Fruit fly (Drosophila melanogaster) whole organism, embryonic: Measurements from ENCODE around the gene CG31886.

Experiments
- Abd-B ChIP-seq: fragments of 200-800 bp; sonication (Bioruptor generic); optimal IDR thresholded peaks from 2 replicates; lab custom pipeline; 2018; ENCODE audit warnings: missing biosample characterization, mild to moderate bottlenecking, missing genetic modification characterization, moderate library complexity
- Ada2b ChIP-seq: fragments of 200-800 bp; sonication (Bioruptor generic); IDR thresholded peaks from 2 replicates; pipeline ENCODE4 v1.3.6; 2022; ENCODE audit warnings: missing biosample characterization, missing genetic modification characterization
- Atf-2 ChIP-seq: fragments of 200-800 bp; sonication (Bioruptor generic); optimal IDR thresholded peaks from 2 replicates; lab custom pipeline; 2016; ENCODE audit warnings: missing biosample characterization, missing genetic modification characterization
- CG10147 ChIP-seq: fragments of 200-800 bp; sonication (Bioruptor generic); optimal IDR thresholded peaks from 2 replicates; lab custom pipeline; 2019; ENCODE audit warnings: missing biosample characterization, mild to moderate bottlenecking, missing genetic modification characterization, moderate library complexity
- CG10462 ChIP-seq: fragments of 200-800 bp; sonication (Bioruptor generic); optimal IDR thresholded peaks from 2 replicates; lab custom pipeline; 2016; ENCODE audit warnings: missing biosample characterization, missing genetic modification characterization
- CG10654 ChIP-seq: fragments of 200-800 bp; sonication (Bioruptor generic); optimal IDR thresholded peaks from 2 replicates; lab custom pipeline; 2016; ENCODE audit warnings: missing biosample characterization, missing genetic modification characterization
- CG11093 ChIP-seq: fragments of 200-800 bp; sonication (Bioruptor generic); IDR thresholded peaks from 3 replicates; pipeline ENCODE4 v1.3.6; 2022; ENCODE audit warnings: missing biosample characterization, missing genetic modification characterization
- CG11456 ChIP-seq: fragments of 200-800 bp; sonication (Bioruptor generic); IDR thresholded peaks from 3 replicates; pipeline ENCODE4 v1.3.6; 2022; ENCODE audit warnings: missing biosample characterization, missing genetic modification characterization
- CG12744 ChIP-seq: fragments of 200-800 bp; sonication (Bioruptor generic); optimal IDR thresholded peaks from 2 replicates; lab custom pipeline; 2016; ENCODE audit warnings: missing biosample characterization, missing genetic modification characterization
- CG13424 ChIP-seq: fragments of 200-800 bp; sonication (Bioruptor generic); optimal IDR thresholded peaks from 2 replicates; lab custom pipeline; 2019; ENCODE audit warnings: missing biosample characterization, mild to moderate bottlenecking, missing genetic modification characterization, moderate library complexity
- CG17186 ChIP-seq: fragments of 200-800 bp; sonication (Bioruptor generic); optimal IDR thresholded peaks from 3 replicates; lab custom pipeline; 2017; ENCODE audit warnings: missing biosample characterization, missing genetic modification reagents, missing genetic modification characterization
- CG2120 ChIP-seq: fragments of 200-800 bp; sonication (Bioruptor generic); optimal IDR thresholded peaks from 3 replicates; lab custom pipeline; 2016; ENCODE audit warnings: missing biosample characterization, missing genetic modification characterization
- CG32767 ChIP-seq: fragments of 200-800 bp; sonication (Bioruptor generic); IDR thresholded peaks from 2 replicates; pipeline ENCODE4 v1.3.6; 2022; ENCODE audit warnings: missing biosample characterization, missing genetic modification characterization
- CG33213 ChIP-seq: fragments of 200-800 bp; sonication (Bioruptor generic); optimal IDR thresholded peaks from 3 replicates; lab custom pipeline; 2016; ENCODE audit warnings: missing biosample characterization, missing genetic modification characterization
- CG34422 ChIP-seq: fragments of 200-800 bp; sonication (Bioruptor generic); IDR thresholded peaks from 3 replicates; pipeline ENCODE4 v1.3.6; 2022; ENCODE audit warnings: missing biosample characterization, missing genetic modification characterization
- CG4820 ChIP-seq: fragments of 200-800 bp; sonication (Bioruptor generic); optimal IDR thresholded peaks from 3 replicates; lab custom pipeline; 2016; ENCODE audit warnings: missing biosample characterization, missing genetic modification characterization
- CG7372 ChIP-seq: fragments of 200-800 bp; sonication (Bioruptor generic); IDR thresholded peaks from 2 replicates; pipeline ENCODE4 v1.3.6; 2022; ENCODE audit warnings: missing biosample characterization, missing genetic modification characterization
- CG7928 ChIP-seq: fragments of 200-800 bp; sonication (Bioruptor generic); optimal IDR thresholded peaks from 2 replicates; lab custom pipeline; 2017; ENCODE audit warnings: missing biosample characterization, mild to moderate bottlenecking, missing genetic modification characterization
- CG7987 ChIP-seq: fragments of 200-800 bp; sonication (Bioruptor generic); optimal IDR thresholded peaks from 2 replicates; lab custom pipeline; 2018; ENCODE audit warnings: missing biosample characterization, mild to moderate bottlenecking, missing genetic modification characterization, moderate library complexity
- CG9727 ChIP-seq: fragments of 200-800 bp; sonication (Bioruptor generic); optimal IDR thresholded peaks from 3 replicates; lab custom pipeline; 2017; ENCODE audit warnings: missing biosample characterization, mild to moderate bottlenecking, missing genetic modification characterization
- Dbx ChIP-seq: fragments of 200-800 bp; sonication (Bioruptor generic); IDR thresholded peaks from 3 replicates; pipeline ENCODE4 v1.3.6; 2022; ENCODE audit warnings: missing biosample characterization, missing genetic modification characterization
- Ets65A ChIP-seq: fragments of 200-800 bp; sonication (Bioruptor generic); peaks from one replicate; lab custom pipeline; 2016; ENCODE audit warnings: missing biosample characterization, missing genetic modification characterization
- Ets97D ChIP-seq: fragments of 200-800 bp; sonication (Bioruptor generic); optimal IDR thresholded peaks from 3 replicates; lab custom pipeline; 2016; ENCODE audit warnings: missing biosample characterization, missing genetic modification characterization
- Hr3 ChIP-seq: fragments of 200-800 bp; sonication (Bioruptor generic); optimal IDR thresholded peaks from 3 replicates; lab custom pipeline; 2016; ENCODE audit warnings: missing biosample characterization, missing genetic modification characterization
- Mrtf ChIP-seq: fragments of 200-800 bp; sonication (Bioruptor generic); IDR thresholded peaks from 3 replicates; pipeline ENCODE4 v1.3.6; 2022; ENCODE audit warnings: missing biosample characterization, missing genetic modification characterization
- Poxn ChIP-seq: fragments of 200-800 bp; sonication (Bioruptor generic); IDR thresholded peaks from 2 replicates; pipeline ENCODE4 v1.3.6; 2022; ENCODE audit warnings: missing biosample characterization, missing genetic modification characterization
- Scr ChIP-seq: fragments of 200-800 bp; sonication (Bioruptor generic); IDR thresholded peaks from 2 replicates; pipeline ENCODE4 v1.3.6; 2022; ENCODE audit warnings: missing biosample characterization, missing genetic modification characterization; ENCODE audit not compliant: partially characterized antibody
- Spps ChIP-seq: fragments of 200-800 bp; sonication (Bioruptor generic); optimal IDR thresholded peaks from 2 replicates; lab custom pipeline; 2018; ENCODE audit warnings: missing biosample characterization, mild to moderate bottlenecking, missing genetic modification characterization
- Ssrp ChIP-seq: fragments of 200-800 bp; sonication (Bioruptor generic); optimal IDR thresholded peaks from 2 replicates; lab custom pipeline; 2018; ENCODE audit warnings: missing biosample characterization, mild to moderate bottlenecking, missing genetic modification characterization, moderate library complexity
- aop ChIP-seq: fragments of 200-800 bp; sonication (Bioruptor generic); IDR thresholded peaks from 2 replicates; pipeline ENCODE4 v1.3.6; 2022; ENCODE audit warnings: missing biosample characterization, missing genetic modification characterization
- ase ChIP-seq: fragments of 200-800 bp; sonication (Bioruptor generic); IDR thresholded peaks from 3 replicates; pipeline ENCODE4 v1.3.6; 2022; ENCODE audit warnings: missing biosample characterization, missing genetic modification characterization
- az2 ChIP-seq: fragments of 200-800 bp; sonication (Bioruptor generic); optimal IDR thresholded peaks from 3 replicates; lab custom pipeline; 2016; ENCODE audit warnings: missing biosample characterization, missing genetic modification characterization
- cad ChIP-seq: fragments of >200 bp; optimal IDR thresholded peaks from 2 replicates; lab custom pipeline; 2017; ENCODE audit warnings: missing biosample characterization, missing genetic modification characterization
- dati ChIP-seq: fragments of 200-800 bp; sonication (Bioruptor generic); IDR thresholded peaks from 2 replicates; pipeline ENCODE4 v1.3.6; 2022; ENCODE audit warnings: missing biosample characterization, missing genetic modification characterization
- dimm ChIP-seq: fragments of 200-800 bp; sonication (Bioruptor generic); IDR thresholded peaks from 2 replicates; pipeline ENCODE4 v1.3.6; 2022; ENCODE audit warnings: missing biosample characterization, missing genetic modification characterization
- dysf ChIP-seq: fragments of 200-800 bp; sonication (Bioruptor generic); IDR thresholded peaks from 3 replicates; pipeline ENCODE4 v1.3.6; 2022; ENCODE audit warnings: missing biosample characterization, missing genetic modification characterization
- emc ChIP-seq: fragments of 200-800 bp; sonication (Bioruptor generic); optimal IDR thresholded peaks from 2 replicates; lab custom pipeline; 2016; ENCODE audit warnings: missing biosample characterization, missing genetic modification characterization
- lab ChIP-seq: fragments of 200-800 bp; sonication (Bioruptor generic); optimal IDR thresholded peaks from 3 replicates; lab custom pipeline; 2017; ENCODE audit warnings: missing biosample characterization, missing genetic modification characterization, mild to moderate bottlenecking, moderate library complexity, missing genetic modification reagents
- nom ChIP-seq: fragments of 200-800 bp; sonication (Bioruptor generic); optimal IDR thresholded peaks from 2 replicates; lab custom pipeline; 2017; ENCODE audit warnings: missing biosample characterization, missing genetic modification characterization, mild to moderate bottlenecking, moderate library complexity, missing genetic modification reagents
- odd ChIP-seq: fragments of 200-800 bp; sonication (Bioruptor generic); optimal IDR thresholded peaks from 2 replicates; lab custom pipeline; 2017; ENCODE audit warnings: missing biosample characterization, mild to moderate bottlenecking, missing genetic modification characterization
- org-1 ChIP-seq: fragments of 200-800 bp; sonication (Bioruptor generic); optimal IDR thresholded peaks from 2 replicates; lab custom pipeline; 2017; ENCODE audit warnings: missing biosample characterization, missing genetic modification characterization
- peb ChIP-seq: fragments of 200-800 bp; sonication (Bioruptor generic); IDR thresholded peaks from 2 replicates; pipeline ENCODE4 v1.3.6; 2022; ENCODE audit warnings: missing biosample characterization, missing genetic modification characterization
- repo ChIP-seq: fragments of 200-800 bp; sonication (Bioruptor generic); optimal IDR thresholded peaks from 2 replicates; lab custom pipeline; 2016; ENCODE audit warnings: missing biosample characterization, missing genetic modification characterization
- row ChIP-seq: fragments of 200-800 bp; sonication (Bioruptor generic); IDR thresholded peaks from 3 replicates; pipeline ENCODE4 v1.3.6; 2022; ENCODE audit warnings: missing biosample characterization, missing genetic modification characterization
- sens ChIP-seq: fragments of 200-800 bp; sonication (Bioruptor generic); peaks from one replicate; lab custom pipeline; 2016; ENCODE audit warnings: missing biosample characterization, missing genetic modification characterization
- seq ChIP-seq: fragments of 200-800 bp; sonication (Bioruptor generic); IDR thresholded peaks from 2 replicates; pipeline ENCODE4 v1.3.6; 2022; ENCODE audit warnings: missing biosample characterization, missing genetic modification characterization
- slbo ChIP-seq: fragments of 200-800 bp; sonication (Bioruptor generic); IDR thresholded peaks from 2 replicates; pipeline ENCODE4 v1.3.6; 2022; ENCODE audit warnings: missing biosample characterization, missing genetic modification characterization
- tin ChIP-seq: fragments of 200-800 bp; sonication (Bioruptor generic); optimal IDR thresholded peaks from 3 replicates; lab custom pipeline; 2016; ENCODE audit warnings: missing biosample characterization, missing genetic modification characterization
- tio ChIP-seq: fragments of 200-800 bp; sonication (Bioruptor generic); optimal IDR thresholded peaks from 2 replicates; lab custom pipeline; 2017; ENCODE audit warnings: missing biosample characterization, missing genetic modification characterization, inconsistent platforms
- tx ChIP-seq: fragments of 200-800 bp; sonication (Bioruptor generic); optimal IDR thresholded peaks from 2 replicates; lab custom pipeline; 2016; ENCODE audit warnings: missing biosample characterization, missing genetic modification characterization
- usp ChIP-seq: fragments of >200 bp; optimal IDR thresholded peaks from 2 replicates; lab custom pipeline; 2017; ENCODE audit warnings: missing biosample characterization, missing genetic modification characterization

The CG31886 gene

DNA sequence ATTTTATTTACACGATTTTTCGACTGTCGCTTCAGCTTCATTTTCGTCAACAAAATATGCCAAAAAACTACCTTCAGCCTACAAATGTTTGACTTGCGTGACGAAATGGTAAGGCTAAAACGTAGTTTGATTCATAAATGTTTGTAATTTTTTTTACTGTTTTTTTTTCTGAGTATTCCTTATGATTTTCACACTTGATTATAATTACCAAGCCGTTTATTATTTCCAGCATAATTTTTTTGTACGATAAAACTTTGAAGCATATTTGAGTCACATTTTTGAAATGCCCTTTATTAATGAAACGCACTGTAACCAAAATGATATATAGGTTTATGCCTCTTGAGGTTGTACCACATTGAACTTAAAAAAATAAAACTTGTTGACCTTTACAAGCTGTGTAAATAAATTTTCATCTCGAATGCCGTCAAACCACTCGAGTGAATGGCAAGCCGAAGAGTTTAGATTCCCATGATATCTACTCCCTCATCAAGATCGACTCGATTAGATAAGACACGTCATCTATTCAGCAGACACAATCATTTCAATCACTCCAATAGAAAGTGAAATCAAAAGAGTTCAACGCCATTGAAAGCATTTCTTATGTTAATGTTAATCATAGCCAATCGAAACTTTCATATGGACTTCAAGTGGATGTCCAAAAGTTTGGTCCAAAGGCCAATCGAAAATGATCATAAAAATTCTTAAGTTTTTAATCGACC lies 23.9 kb upstream of the CG31886 start (continued):
- TF ChIP-seq CG17186 (GFP tag; lab: Kevin White, UChicago), result no peak
- no peak for TF ChIP-seq Ets97D (GFP tag; lab: Kevin White, UChicago)
- peak; percentile 68 for TF ChIP-seq slbo (GFP tag; lab: Robert Waterston, UW)
- TF ChIP-seq Mrtf, result peak; percentile 61; the same call in 1 of the 3 replicates
- peak; percentile 28 for TF ChIP-seq org-1 (GFP tag; lab: Kevin White, UChicago)
- TF ChIP-seq dysf (GFP tag; lab: Robert Waterston, UW), result peak; percentile 80
- no peak for TF ChIP-seq CG9727 (GFP tag; lab: Kevin White, UChicago)
- peak; percentile 74 for TF ChIP-seq lab (GFP tag; lab: Kevin White, UChicago)
- TF ChIP-seq tin (GFP tag; lab: Kevin White, UChicago), result peak; percentile 5
- peak; percentile 47; the same call in 1 of the 2 replicates for TF ChIP-seq CG7372 (GFP tag; lab: Robert Waterston, UW)
- no peak for TF ChIP-seq usp (GFP tag; lab: Kevin White, UChicago)
- no peak for TF ChIP-seq emc (GFP tag; lab: Kevin White, UChicago)
- TF ChIP-seq seq, result peak; percentile 32; the same call in 1 of the 2 replicates
- peak; percentile 50 for TF ChIP-seq CG10147
- no peak for TF ChIP-seq dati (GFP tag; lab: Robert Waterston, UW)
- no peak for TF ChIP-seq CG33213 (GFP tag; lab: Kevin White, UChicago)
- peak; percentile 51 for TF ChIP-seq Ets65A (GFP tag; lab: Kevin White, UChicago)
- TF ChIP-seq tio (GFP tag; lab: Kevin White, UChicago), result peak; percentile 26
- TF ChIP-seq CG10654, result peak; percentile 4
- TF ChIP-seq dimm (GFP tag; lab: Robert Waterston, UW), result no peak
- peak; percentile 4 for TF ChIP-seq CG7928 (GFP tag; lab: Kevin White, UChicago)
- peak; percentile 43 for TF ChIP-seq Hr3 (GFP tag; lab: Kevin White, UChicago)
- 0 out of 2 replicates have a peak, but pooled peaks have one; percentile 27 for TF ChIP-seq CG32767 (GFP tag; lab: Robert Waterston, UW)
- no peak for TF ChIP-seq peb (GFP tag; lab: Robert Waterston, UW)
- TF ChIP-seq nom (GFP tag; lab: Kevin White, UChicago), result no peak
- TF ChIP-seq ase (GFP tag; lab: Robert Waterston, UW), result peak; percentile 45; the same call in 1 of the 3 replicates
- TF ChIP-seq aop (GFP tag; lab: Robert Waterston, UW), result no peak
- no peak for TF ChIP-seq cad
- peak; percentile 49 for TF ChIP-seq CG2120 (GFP tag; lab: Kevin White, UChicago)
- TF ChIP-seq row (GFP tag; lab: Robert Waterston, UW), result peak; percentile 73
- TF ChIP-seq Dbx (GFP tag; lab: Robert Waterston, UW), result peak; percentile 31; the same call in 1 of the 3 replicates
- no peak for TF ChIP-seq Ada2b (GFP tag; lab: Robert Waterston, UW)
- TF ChIP-seq Ssrp (tag; lab: Kevin White, UChicago), result no peak
- TF ChIP-seq CG11456, result no peak
- TF ChIP-seq Atf-2 (GFP tag; lab: Kevin White, UChicago), result peak; percentile 17
- no peak for TF ChIP-seq repo (GFP tag; lab: Kevin White, UChicago)
- peak; percentile 28 for TF ChIP-seq Abd-B (GFP tag; lab: Kevin White, UChicago)
- TF ChIP-seq CG13424 (tag; lab: Kevin White, UChicago), result peak; percentile 65
- no peak for TF ChIP-seq Scr (GFP tag; lab: Robert Waterston, UW)
- 0 out of 3 replicates have a peak, but pooled peaks have one; percentile 31 for TF ChIP-seq CG11093 (GFP tag; lab: Robert Waterston, UW)
- TF ChIP-seq az2 (GFP tag; lab: Kevin White, UChicago), result peak; percentile 31
- no peak for TF ChIP-seq CG7987 (GFP tag; lab: Kevin White, UChicago)
- TF ChIP-seq CG34422 (GFP tag; lab: Robert Waterston, UW), result no peak
- TF ChIP-seq sens (GFP tag; lab: Kevin White, UChicago), result peak; percentile 92
- TF ChIP-seq Spps, result no peak
- peak; percentile 53 for TF ChIP-seq odd
- peak; percentile 23 for TF ChIP-seq CG12744 (GFP tag; lab: Kevin White, UChicago)
- peak; percentile 6 for TF ChIP-seq CG4820 (GFP tag; lab: Kevin White, UChicago)
- no peak for TF ChIP-seq tx (GFP tag; lab: Kevin White, UChicago)
- TF ChIP-seq Poxn (GFP tag; lab: Robert Waterston, UW), result no peak
- TF ChIP-seq CG10462, result no peak
